Worm (Caenorhabditis elegans): ENCODE results near the gene drd-50.

The drd-50 gene

ce11 chrIV:4114526-4114925 is 3.0 kb upstream of the drd-50 start, which contains the start of gene F49F1.15:
Gene F49F1.15 (minus strand): TSS chrIV:4114626.
- TF ChIP-seq hmg-1.1 (GFP tag; IDR thresholded peaks at IDR 0.05), result no peak
- no peak for TF ChIP-seq fos-1 (tag; optimal IDR thresholded peaks at IDR 0.05)
- no peak for TF ChIP-seq ztf-11 (tag; optimal IDR thresholded peaks at IDR 0.05)
- TF ChIP-seq nhr-111 (GFP tag; optimal IDR thresholded peaks at IDR 0.05), result no peak
- TF ChIP-seq zip-11 (GFP tag; IDR thresholded peaks at IDR 0.05), result no peak
- TF ChIP-seq ceh-20 (GFP tag; IDR thresholded peaks at IDR 0.05), result no peak
- no peak for TF ChIP-seq unc-130 (GFP tag; optimal IDR thresholded peaks at IDR 0.05)
- TF ChIP-seq dve-1 (tag; optimal IDR thresholded peaks at IDR 0.05; ENCODE audit: insufficient read depth), result no peak
- no peak for TF ChIP-seq lim-7 (GFP tag; IDR thresholded peaks at IDR 0.05)
- TF ChIP-seq mep-1 (tag; optimal IDR thresholded peaks at IDR 0.05), result no peak
- no peak for TF ChIP-seq Y105C5A.15 (GFP tag; IDR thresholded peaks at IDR 0.05)
- no peak for TF ChIP-seq nhr-41 (GFP tag; IDR thresholded peaks at IDR 0.05)
- no peak for TF ChIP-seq lin-15B (tag; optimal IDR thresholded peaks at IDR 0.05)
- no peak for TF ChIP-seq nhr-6 (tag; optimal IDR thresholded peaks at IDR 0.05)
- TF ChIP-seq F10B5.3 (tag; optimal IDR thresholded peaks at IDR 0.05), result no peak
- no peak for TF ChIP-seq ZK546.5 (tag; optimal IDR thresholded peaks at IDR 0.05)

- TF ChIP-seq dve-1 (tag; optimal IDR thresholded peaks at IDR 0.05; ENCODE audit: insufficient read depth) (no peak), mdt-29 (GFP tag; IDR thresholded peaks at IDR 0.05) (no peak), F10B5.3 (tag; optimal IDR thresholded peaks at IDR 0.05) (no peak), zag-1 (tag; optimal IDR thresholded peaks at IDR 0.05) (no peak)
Observed at ce11 chrIV:4115634-4116033, 1.9 kb upstream of the drd-50 start, which contains the start of the genes F49F1.4 and F49F1.2. Gene F49F1.4 (minus strand): TSS chrIV:4115734. Gene F49F1.2 (plus strand): TSS chrIV:4115943.

ce11 chrIV:4120263-4120662 is 2.7 kb downstream of the drd-50 start, which contains the start of gene F49F1.5:
Gene F49F1.5 (minus strand): TSS chrIV:4120415.
- TF ChIP-seq nhr-76 (tag; optimal IDR thresholded peaks at IDR 0.05) (no peak), F37D6.2 (tag; optimal IDR thresholded peaks at IDR 0.05) (no peak), F26F4.8 (GFP tag; conservative IDR thresholded peaks at IDR 0.05) (no peak), lsy-2 (tag; optimal IDR thresholded peaks at IDR 0.05) (no peak), lin-1 (GFP tag; IDR thresholded peaks at IDR 0.05) (no peak), lim-7 (GFP tag; IDR thresholded peaks at IDR 0.05) (no peak), mdt-29 (GFP tag; IDR thresholded peaks at IDR 0.05) (no peak), jun-1 (tag; optimal IDR thresholded peaks at IDR 0.05) (no peak), ztf-7 (tag; optimal IDR thresholded peaks at IDR 0.05) (no peak), ZK546.5 (tag; optimal IDR thresholded peaks at IDR 0.05) (no peak), dmd-8 (GFP tag; IDR thresholded peaks at IDR 0.05) (no peak), dpl-1 (GFP tag; optimal IDR thresholded peaks at IDR 0.05) (no peak)

- TF ChIP-seq hlh-11 (tag; optimal IDR thresholded peaks at IDR 0.05) (peak; percentile 28), fos-1 (tag; optimal IDR thresholded peaks at IDR 0.05) (no peak), saeg-2 (GFP tag; IDR thresholded peaks at IDR 0.05) (no peak), ceh-62 (tag; optimal IDR thresholded peaks at IDR 0.05) (no peak), R02D3.7 (tag; optimal IDR thresholded peaks at IDR 0.05) (no peak), ces-1 (GFP tag; optimal IDR thresholded peaks at IDR 0.05) (no peak), fkh-10 (GFP tag; optimal IDR thresholded peaks at IDR 0.05) (no peak), egl-43 (GFP tag; IDR thresholded peaks at IDR 0.05) (no peak), ceh-82 (tag; optimal IDR thresholded peaks at IDR 0.05) (no peak), dmd-6 (GFP tag; IDR thresholded peaks at IDR 0.05) (peak; percentile 23; the same call in 1 of the 2 replicates), daf-19 (GFP tag; conservative IDR thresholded peaks at IDR 0.05) (no peak), Y48G9A.11 (GFP tag; IDR thresholded peaks at IDR 0.05) (no peak), pqm-1 (tag; optimal IDR thresholded peaks at IDR 0.05) (peak; percentile 43), skn-1 (tag; optimal IDR thresholded peaks at IDR 0.05) (no peak), gei-8 (GFP tag; optimal IDR thresholded peaks at IDR 0.05) (no peak)
Observed at ce11 chrIV:4121055-4121454, 3.5 kb downstream of the drd-50 start.

All from whole organism, L4 larva.